Worm (Caenorhabditis elegans) whole organism, early embryonic: ENCODE measurements around the gene ZK1127.4.

Experiments
- F13C5.2 ChIP-seq: sonication (generic microtip); optimal IDR thresholded peaks from 2 replicates; lab custom pipeline; 2017; ENCODE audit warnings: mild to moderate bottlenecking, missing genetic modification characterization, inconsistent platforms, missing compliant biosample characterization
- aly-1 ChIP-seq: sonication (generic microtip); optimal IDR thresholded peaks from 2 replicates; lab custom pipeline; 2016; ENCODE audit warnings: missing genetic modification characterization, missing compliant biosample characterization
- ama-1 ChIP-seq: fragments of 150-350 bp; optimal IDR thresholded peaks from 2 replicates; lab custom pipeline; 2014
- ceh-36 ChIP-seq: sonication (generic microtip); optimal IDR thresholded peaks from 2 replicates; lab custom pipeline; 2016; ENCODE audit warnings: missing genetic modification characterization, inconsistent platforms, missing compliant biosample characterization
- flt-1 ChIP-seq: fragments of 200-800 bp; sonication (Bioruptor generic); IDR thresholded peaks from 2 replicates; pipeline ENCODE4 v1.3.6; 2022; ENCODE audit warnings: missing genetic modification characterization, missing compliant biosample characterization
- hmg-4 ChIP-seq: fragments of 200-800 bp; sonication (Bioruptor generic); optimal IDR thresholded peaks from 2 replicates; lab custom pipeline; 2018; ENCODE audit warnings: mild to moderate bottlenecking, missing genetic modification characterization, missing compliant biosample characterization
- pes-1 ChIP-seq: fragments of 200-800 bp; sonication (Bioruptor generic); IDR thresholded peaks from 2 replicates; pipeline ENCODE4 v1.3.6; 2022; ENCODE audit warnings: missing genetic modification reagents, missing genetic modification characterization, missing compliant biosample characterization
- scrt-1 ChIP-seq: fragments of 200-800 bp; sonication (Bioruptor generic); IDR thresholded peaks from 2 replicates; pipeline ENCODE4 v1.3.6; 2022; ENCODE audit warnings: missing genetic modification characterization, missing compliant biosample characterization
- tbx-11 ChIP-seq: fragments of 200-800 bp; sonication (Bioruptor generic); IDR thresholded peaks from 2 replicates; pipeline ENCODE4 v1.3.6; 2022; ENCODE audit warnings: missing genetic modification characterization, missing compliant biosample characterization
- tbx-37 ChIP-seq: fragments of 200-800 bp; sonication (Bioruptor generic); conservative IDR thresholded peaks from 2 replicates; pipeline ENCODE4 v1.3.6; 2022; ENCODE audit warnings: missing genetic modification reagents, missing genetic modification characterization, missing compliant biosample characterization
- tra-4 ChIP-seq: sonication (generic microtip); optimal IDR thresholded peaks from 2 replicates; lab custom pipeline; 2017; ENCODE audit warnings: missing genetic modification characterization, missing compliant biosample characterization

- no peak for TF ChIP-seq F13C5.2 (tag; lab: Kevin White, UChicago)
- no peak for TF ChIP-seq tra-4 (tag; lab: Kevin White, UChicago)
- TF ChIP-seq hmg-4 (GFP tag; lab: Kevin White, UChicago), result no peak
- TF ChIP-seq ama-1 (lab: Kevin White, UChicago), result no peak
- no peak for TF ChIP-seq tbx-37 (GFP tag; lab: Robert Waterston, UW)
- no peak for TF ChIP-seq aly-1 (tag; lab: Kevin White, UChicago)
- no peak for TF ChIP-seq ceh-36 (tag; lab: Kevin White, UChicago)
- TF ChIP-seq tbx-11, result no peak
- TF ChIP-seq flt-1 (GFP tag; lab: Robert Waterston, UW), result no peak
- TF ChIP-seq pes-1, result no peak
- no peak for TF ChIP-seq scrt-1
Measured at ce11 chrII:7099231-7099630, 45.5 kb downstream of the ZK1127.4 start.
